Fruit fly (Drosophila melanogaster) whole organism, wandering third instar larva: Measurements from ENCODE around the gene Pex19.

ENCODE experiments used
- CG32264 ChIP-seq: fragments of 200-800 bp; sonication (Bioruptor generic); optimal IDR thresholded peaks from 2 replicates; lab custom pipeline; 2016; ENCODE audit warnings: missing biosample characterization, missing genetic modification characterization
- CG9705 ChIP-seq: fragments of 200-800 bp; sonication (Bioruptor generic); optimal IDR thresholded peaks from 2 replicates; lab custom pipeline; 2018; ENCODE audit warnings: missing biosample characterization, mild to moderate bottlenecking, missing genetic modification characterization
- CrebA ChIP-seq: fragments of 200-800 bp; sonication (Bioruptor generic); optimal IDR thresholded peaks from 2 replicates; lab custom pipeline; 2016; ENCODE audit warnings: missing biosample characterization, mild to moderate bottlenecking, missing genetic modification characterization, borderline replicate concordance
- Dfd ChIP-seq: fragments of >200 bp; optimal IDR thresholded peaks from 2 replicates; lab custom pipeline; 2017; ENCODE audit warnings: missing biosample characterization, missing genetic modification characterization
- Dif ChIP-seq: fragments of 200-275, 200-300 bp; sonication (Bioruptor generic); optimal IDR thresholded peaks from 2 replicates; lab custom pipeline; 2018; ENCODE audit warnings: missing biosample characterization, missing genetic modification characterization; ENCODE audit not compliant: partially characterized antibody
- GATAd ChIP-seq: sonication (Bioruptor generic); optimal IDR thresholded peaks from 2 replicates; lab custom pipeline; 2016; ENCODE audit warnings: missing biosample characterization, missing genetic modification characterization
- HLH106 ChIP-seq: fragments of 200-800 bp; optimal IDR thresholded peaks from 3 replicates; lab custom pipeline; 2019; ENCODE audit warnings: missing biosample characterization, mild to moderate bottlenecking, missing genetic modification characterization, moderate library complexity
- Hnf4 ChIP-seq: fragments of 200-800 bp; sonication (Bioruptor generic); optimal IDR thresholded peaks from 2 replicates; lab custom pipeline; 2016; ENCODE audit warnings: missing biosample characterization, mild to moderate bottlenecking, missing genetic modification characterization
- Hr83 ChIP-seq: fragments of 200-300 bp; sonication (Bioruptor generic); optimal IDR thresholded peaks from 2 replicates; lab custom pipeline; 2016; ENCODE audit warnings: missing biosample characterization, mild to moderate bottlenecking, missing genetic modification characterization, moderate library complexity; ENCODE audit not compliant: poor library complexity, severe bottlenecking
- Jra ChIP-seq: sonication (Bioruptor generic); optimal IDR thresholded peaks from 2 replicates; lab custom pipeline; 2016; ENCODE audit warnings: missing biosample characterization, missing genetic modification characterization
- Mio ChIP-seq: sonication (Bioruptor generic); optimal IDR thresholded peaks from 2 replicates; lab custom pipeline; 2016; ENCODE audit warnings: missing biosample characterization, missing genetic modification characterization
- Myc ChIP-seq: fragments of >200 bp; optimal IDR thresholded peaks from 2 replicates; lab custom pipeline; 2017
- N ChIP-seq: fragments of >200 bp; optimal IDR thresholded peaks from 2 replicates; lab custom pipeline; 2018; ENCODE audit warnings: missing biosample characterization, missing external identifiers, missing genetic modification characterization
- OdsH ChIP-seq: fragments of 200-800 bp; sonication (Bioruptor generic); optimal IDR thresholded peaks from 2 replicates; lab custom pipeline; 2016; ENCODE audit warnings: missing biosample characterization, mild to moderate bottlenecking, missing genetic modification characterization
- Rel ChIP-seq, 2 experiments: fragments of 200-800 bp; sonication (Bioruptor generic) in 1 of 2; optimal IDR thresholded peaks; 2 replicates in 1 of 2; 3 replicates in 1 of 2; lab custom pipeline; 2016 to 2019; ENCODE audit warnings: mild to moderate bottlenecking in 2 of 2, missing biosample characterization in 2 of 2, missing genetic modification characterization in 2 of 2, moderate library complexity in 1 of 2
- Sp1 ChIP-seq: fragments of 200-800 bp; sonication (Bioruptor generic); optimal IDR thresholded peaks from 3 replicates; lab custom pipeline; 2019; ENCODE audit warnings: missing biosample characterization, mild to moderate bottlenecking, missing genetic modification characterization, moderate library complexity
- Vsx2 ChIP-seq: fragments of 200-300, 225-300 bp; sonication (Bioruptor generic); optimal IDR thresholded peaks from 2 replicates; lab custom pipeline; 2018; ENCODE audit warnings: missing biosample characterization, missing genetic modification characterization; ENCODE audit not compliant: partially characterized antibody
- br ChIP-seq: fragments of 200-800 bp; sonication (Bioruptor generic); optimal IDR thresholded peaks from 2 replicates; lab custom pipeline; 2016; ENCODE audit warnings: missing biosample characterization, missing genetic modification characterization
- dl ChIP-seq, 2 experiments: fragments of 175-275, 200-275 bp in 1 of 2; fragments of 200-275 bp in 1 of 2; sonication (Bioruptor generic); optimal IDR thresholded peaks; lab custom pipeline; 2018; ENCODE audit warnings: mild to moderate bottlenecking in 2 of 2, missing biosample characterization in 2 of 2, missing genetic modification characterization in 2 of 2, moderate library complexity in 2 of 2; ENCODE audit not compliant: partially characterized antibody in 2 of 2, insufficient read depth in 1 of 2
- dmrt93B ChIP-seq: fragments of 200-800 bp; sonication (Bioruptor generic); optimal IDR thresholded peaks from 2 replicates; lab custom pipeline; 2018; ENCODE audit warnings: missing biosample characterization, mild to moderate bottlenecking, missing genetic modification characterization
- dsf ChIP-seq: sonication (Bioruptor generic); optimal IDR thresholded peaks from 2 replicates; lab custom pipeline; 2016; ENCODE audit warnings: missing biosample characterization, missing genetic modification characterization, borderline replicate concordance
- ey ChIP-seq: fragments of 200-800 bp; sonication (Bioruptor generic); optimal IDR thresholded peaks from 2 replicates; lab custom pipeline; 2016; ENCODE audit warnings: missing biosample characterization, missing genetic modification characterization
- foxo ChIP-seq, 2 experiments: fragments of 200-800 bp; sonication (Bioruptor generic); optimal IDR thresholded peaks; 2 replicates in 1 of 2; 3 replicates in 1 of 2; lab custom pipeline; 2016 to 2017; ENCODE audit warnings: missing biosample characterization in 2 of 2, missing genetic modification characterization in 2 of 2
- fru ChIP-seq: fragments of 200-800 bp; sonication (Bioruptor generic); optimal IDR thresholded peaks from 3 replicates; lab custom pipeline; 2016; ENCODE audit warnings: missing biosample characterization, mild to moderate bottlenecking, missing genetic modification characterization
- h ChIP-seq: fragments of 200-800 bp; sonication (Bioruptor generic); optimal IDR thresholded peaks from 3 replicates; lab custom pipeline; 2016; ENCODE audit warnings: missing biosample characterization, mild to moderate bottlenecking, missing genetic modification characterization
- jim ChIP-seq: fragments of 175-275, 200-325 bp; sonication (Bioruptor generic); optimal IDR thresholded peaks from 2 replicates; lab custom pipeline; 2016; ENCODE audit warnings: missing biosample characterization, mild to moderate bottlenecking, missing genetic modification characterization
- lola ChIP-seq: fragments of >200 bp; optimal IDR thresholded peaks from 2 replicates; lab custom pipeline; 2017; ENCODE audit warnings: missing biosample characterization, missing genetic modification characterization
- pan ChIP-seq: fragments of >200 bp; optimal IDR thresholded peaks from 2 replicates; lab custom pipeline; 2017
- psq ChIP-seq: fragments of 200-800 bp; sonication (Bioruptor generic); optimal IDR thresholded peaks from 3 replicates; lab custom pipeline; 2017; ENCODE audit warnings: missing biosample characterization, mild to moderate bottlenecking, missing genetic modification characterization, moderate library complexity
- rgr ChIP-seq: fragments of 200-800 bp; sonication (Bioruptor generic); optimal IDR thresholded peaks from 3 replicates; lab custom pipeline; 2016; ENCODE audit warnings: missing biosample characterization, mild to moderate bottlenecking, missing genetic modification characterization
- sage ChIP-seq: fragments of 200-800 bp; sonication (Bioruptor generic); optimal IDR thresholded peaks from 2 replicates; lab custom pipeline; 2016; ENCODE audit warnings: missing biosample characterization, mild to moderate bottlenecking, missing genetic modification characterization
- tai ChIP-seq: sonication (Bioruptor generic); optimal IDR thresholded peaks from 2 replicates; lab custom pipeline; 2016; ENCODE audit warnings: missing biosample characterization, missing genetic modification characterization
- usp ChIP-seq: fragments of >200 bp; optimal IDR thresholded peaks from 2 replicates; lab custom pipeline; 2017; ENCODE audit warnings: missing biosample characterization, missing genetic modification characterization
- woc ChIP-seq: sonication (Bioruptor generic); optimal IDR thresholded peaks from 2 replicates; lab custom pipeline; 2016; ENCODE audit warnings: missing biosample characterization, mild to moderate bottlenecking, missing genetic modification characterization

The Pex19 gene

dm6 chr2L:12063035-12063434, 28.6 kb upstream of the Pex19 start, which contains the start of gene Rab3-GAP:
TSS of gene Rab3-GAP (minus strand) at chr2L:12063184.
- TF ChIP-seq CG32264: no peak
- TF ChIP-seq foxo (GFP tag; optimal IDR thresholded peaks at IDR 0.05; lab: Kevin White, UChicago): peak in 1 of 2 experiments; percentile 28
- TF ChIP-seq OdsH: peak; percentile 5
- TF ChIP-seq fru: no peak
- TF ChIP-seq lola (GFP tag; lab: Kevin White, UChicago): no peak
- no peak for TF ChIP-seq Mio (GFP tag; lab: Kevin White, UChicago)
- no peak for TF ChIP-seq Dfd (GFP tag; lab: Kevin White, UChicago)
- no peak for TF ChIP-seq CG9705
- no peak for TF ChIP-seq Dif
- no peak for TF ChIP-seq rgr (GFP tag; lab: Kevin White, UChicago)
- TF ChIP-seq h (GFP tag; lab: Kevin White, UChicago): no peak
- no peak for TF ChIP-seq sage (GFP tag; lab: Kevin White, UChicago)
- no peak for TF ChIP-seq psq (GFP tag; lab: Kevin White, UChicago)
- no peak for TF ChIP-seq Jra (GFP tag; lab: Kevin White, UChicago)
- no peak for TF ChIP-seq Hr83 (GFP tag; lab: Kevin White, UChicago)
- no peak for TF ChIP-seq usp (GFP tag; lab: Kevin White, UChicago)
- TF ChIP-seq Vsx2 (GFP tag; lab: Kevin White, UChicago): no peak
- peak; percentile 27 for TF ChIP-seq Sp1
- TF ChIP-seq br: no peak
- peak; percentile 24 for TF ChIP-seq HLH106 (tag; lab: Kevin White, UChicago)
- peak; percentile 74 for TF ChIP-seq Myc (lab: Kevin White, UChicago)
- no peak for TF ChIP-seq N (GFP tag; lab: Kevin White, UChicago)
- no peak for TF ChIP-seq jim (GFP tag; lab: Kevin White, UChicago)
- no peak for TF ChIP-seq woc (GFP tag; lab: Kevin White, UChicago)
- TF ChIP-seq Hnf4: no peak
- TF ChIP-seq CrebA (GFP tag; lab: Kevin White, UChicago): no peak
- TF ChIP-seq GATAd: no peak

DNA sequence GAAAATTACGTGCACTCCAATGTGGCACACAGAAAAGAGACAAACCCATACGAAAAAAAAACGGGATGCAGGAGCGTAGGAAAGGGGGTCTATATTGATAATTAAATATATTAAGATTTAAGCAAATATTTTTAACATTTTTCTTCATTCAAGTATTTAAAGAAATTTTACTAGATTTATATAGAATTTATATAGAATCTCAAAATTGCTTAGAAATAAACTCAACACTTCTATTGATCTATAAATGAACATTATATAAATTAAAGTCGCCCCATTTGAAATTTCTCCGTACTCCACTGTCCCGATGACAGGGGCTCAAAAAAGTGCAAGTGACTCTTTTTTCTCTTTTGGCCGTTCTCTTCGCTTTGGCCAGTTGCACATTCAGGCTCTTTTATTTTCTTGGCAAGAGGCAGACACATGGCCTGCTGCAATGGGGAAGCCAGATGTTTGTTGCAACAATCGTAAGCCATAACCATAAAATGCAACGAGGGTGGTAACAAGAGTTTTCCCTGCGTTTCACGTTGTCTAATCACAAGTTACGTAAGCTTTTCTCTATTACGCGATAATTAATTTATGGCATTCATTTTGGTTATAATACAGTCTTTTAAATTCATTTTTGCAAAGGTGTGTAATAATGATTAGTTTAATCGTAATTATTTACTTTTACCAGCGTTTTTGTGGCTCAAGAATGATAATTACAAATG, 25.8 kb upstream of the Pex19 start:
- TF ChIP-seq CG9705 (peak; percentile 56), Mio (GFP tag; lab: Kevin White, UChicago) (no peak), CG32264 (no peak), usp (GFP tag; lab: Kevin White, UChicago) (no peak), ey (GFP tag; lab: Kevin White, UChicago) (peak; percentile 57), Jra (GFP tag; lab: Kevin White, UChicago) (no peak), GATAd (no peak), psq (GFP tag; lab: Kevin White, UChicago) (peak; percentile 80), dmrt93B (GFP tag; lab: Kevin White, UChicago) (peak; percentile 66), HLH106 (tag; lab: Kevin White, UChicago) (peak; percentile 89), dsf (no peak), tai (no peak), br (peak; percentile 29), jim (GFP tag; lab: Kevin White, UChicago) (no peak), rgr (GFP tag; lab: Kevin White, UChicago) (peak; percentile 77), Hr83 (GFP tag; lab: Kevin White, UChicago) (no peak), h (GFP tag; lab: Kevin White, UChicago) (peak; percentile 63), woc (GFP tag; lab: Kevin White, UChicago) (peak; percentile 20), CrebA (GFP tag; lab: Kevin White, UChicago) (no peak), OdsH (peak; percentile 79), pan (lab: Kevin White, UChicago) (no peak), foxo (GFP tag; optimal IDR thresholded peaks at IDR 0.05; lab: Kevin White, UChicago) (peak in 1 of 2 experiments; percentile 85), Dif (peak; percentile 6), sage (GFP tag; lab: Kevin White, UChicago) (peak; percentile 61), fru (peak; percentile 81), Rel (GFP tag; optimal IDR thresholded peaks at IDR 0.05; lab: Kevin White, UChicago) (no peak), Rel (tag; optimal IDR thresholded peaks at IDR 0.05; lab: Kevin White, UChicago) (peak; percentile 66), Sp1 (peak; percentile 93), dl (GFP tag; optimal IDR thresholded peaks at IDR 0.05; lab: Kevin White, UChicago; ENCODE audit: insufficient read depth in 1 of 2, partially characterized antibody in 2 of 2) (no peak)
- TF ChIP-seq, all 38 proteins: peak for 16
